Fruit fly (Drosophila melanogaster): ENCODE measurements around the gene osa.

The osa gene

dm6 chr3R:17680268-17680638, 37.9 kb downstream of the osa start:
- TF ChIP-seq Dbx (GFP tag; IDR thresholded peaks at IDR 0.05) (no peak), Scr (GFP tag; IDR thresholded peaks at IDR 0.05; ENCODE audit: partially characterized antibody) (0 out of 2 replicates have a peak, but pooled peaks have one; percentile 27), Poxn (GFP tag; IDR thresholded peaks at IDR 0.05) (no peak), CG12219 (GFP tag; optimal IDR thresholded peaks at IDR 0.05) (no peak), CG14667 (GFP tag; IDR thresholded peaks at IDR 0.05) (no peak), CG9817 (tag; optimal IDR thresholded peaks at IDR 0.05) (no peak), CG9437 (GFP tag; optimal IDR thresholded peaks at IDR 0.05) (no peak), CG34376 (GFP tag; optimal IDR thresholded peaks at IDR 0.05) (no peak), cg (GFP tag; optimal IDR thresholded peaks at IDR 0.05) (peak; percentile 73), Trl (optimal IDR thresholded peaks at IDR 0.05) (peak; percentile 29 to 39), Trl (GFP tag; optimal IDR thresholded peaks at IDR 0.05) (no peak), ase (GFP tag; IDR thresholded peaks at IDR 0.05) (no peak), CG32772 (GFP tag; IDR thresholded peaks at IDR 0.05) (no peak), abd-A (tag; optimal IDR thresholded peaks at IDR 0.05) (peak; percentile 45), lov (optimal IDR thresholded peaks at IDR 0.05) (no peak), lov (GFP tag; IDR thresholded peaks at IDR 0.05) (no peak), mam (GFP tag; optimal IDR thresholded peaks at IDR 0.05) (no peak), h (optimal IDR thresholded peaks at IDR 0.05) (no peak), pnt (GFP tag; optimal IDR thresholded peaks at IDR 0.05) (no peak), cwo (GFP tag; optimal IDR thresholded peaks at IDR 0.05) (no peak), CG17385 (GFP tag; optimal IDR thresholded peaks at IDR 0.05) (peak; percentile 72)

- TF ChIP-seq lilli (GFP tag; optimal IDR thresholded peaks at IDR 0.05) (peak; percentile 20), CG12155 (GFP tag; optimal IDR thresholded peaks at IDR 0.05) (peak; percentile 10), Xbp1 (GFP tag; optimal IDR thresholded peaks at IDR 0.05) (peak; percentile 24), Bdp1 (GFP tag; optimal IDR thresholded peaks at IDR 0.05) (no peak), CG9727 (GFP tag; optimal IDR thresholded peaks at IDR 0.05) (peak; percentile 35), ase (GFP tag; IDR thresholded peaks at IDR 0.05) (no peak), zfh2 (GFP tag; optimal IDR thresholded peaks at IDR 0.05) (peak; percentile 23), CG10147 (GFP tag; optimal IDR thresholded peaks at IDR 0.05) (no peak), CG10321 (GFP tag; IDR thresholded peaks at IDR 0.05) (no peak), pnt (GFP tag; optimal IDR thresholded peaks at IDR 0.05) (no peak), row (GFP tag; IDR thresholded peaks at IDR 0.05) (0 out of 3 replicates have a peak, but pooled peaks have one; percentile 20), chn (GFP tag; optimal IDR thresholded peaks at IDR 0.05) (no peak), Meics (GFP tag; optimal IDR thresholded peaks at IDR 0.05) (peak; percentile 4), slou (GFP tag; optimal IDR thresholded peaks at IDR 0.05) (no peak), unpg (GFP tag; optimal IDR thresholded peaks at IDR 0.05) (peak; percentile 20), Dip3 (GFP tag; optimal IDR thresholded peaks at IDR 0.05) (no peak), CG13775 (GFP tag; optimal IDR thresholded peaks at IDR 0.05) (peak; percentile 36), Myb (GFP tag; optimal IDR thresholded peaks at IDR 0.05) (no peak), aop (GFP tag; IDR thresholded peaks at IDR 0.05) (no peak), CG7839 (tag; optimal IDR thresholded peaks at IDR 0.05) (peak; percentile 8), CG18599 (GFP tag; optimal IDR thresholded peaks at IDR 0.05) (peak; percentile 50), Oaz (GFP tag; IDR thresholded peaks at IDR 0.05) (no peak), Sox100B (GFP tag; optimal IDR thresholded peaks at IDR 0.05) (no peak), Vsx1 (GFP tag; optimal IDR thresholded peaks at IDR 0.05) (no peak), CG3726 (GFP tag; IDR thresholded peaks at IDR 0.05) (no peak), CG2678 (tag; optimal IDR thresholded peaks at IDR 0.05) (no peak), inv (GFP tag; IDR thresholded peaks at IDR 0.05; ENCODE audit: partially characterized antibody) (no peak), CG7271 (tag; optimal IDR thresholded peaks at IDR 0.05) (no peak), slp2 (GFP tag; optimal IDR thresholded peaks at IDR 0.05) (no peak), CG30403 (GFP tag; optimal IDR thresholded peaks at IDR 0.05) (peak; percentile 57), CG6689 (GFP tag; IDR thresholded peaks at IDR 0.05) (no peak), D19A (tag; optimal IDR thresholded peaks at IDR 0.05) (no peak), CG2120 (GFP tag; optimal IDR thresholded peaks at IDR 0.05) (peak; percentile 37)
These were observed 38.7 kb downstream of the osa start for dm6 chr3R:17679368-17679997.
